Fruit fly (Drosophila melanogaster): ENCODE results near the gene CG12535.

The CG12535 gene

DNA sequence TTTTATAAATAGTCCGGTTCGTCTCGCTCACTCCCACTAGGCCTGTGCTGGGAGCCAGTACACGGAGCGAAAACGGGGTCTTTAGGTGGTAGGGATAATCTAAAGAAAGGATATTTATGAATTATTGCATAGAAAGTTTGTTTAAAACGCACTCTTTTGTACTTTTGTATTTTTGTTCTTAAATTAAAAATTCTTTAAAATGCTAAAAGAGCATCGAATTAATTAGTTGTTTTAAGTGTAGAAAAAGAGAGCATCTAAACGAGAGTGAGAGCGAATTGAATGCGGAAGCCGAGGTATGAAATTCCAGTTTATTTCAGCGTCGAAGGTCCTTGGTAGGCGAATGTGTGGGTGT is 21.2 kb downstream of the CG12535 start:
- no peak for TF ChIP-seq Hr83 (GFP tag; optimal IDR thresholded peaks at IDR 0.05; ENCODE audit: poor library complexity, severe bottlenecking)
- peak; percentile 95 for TF ChIP-seq ey (GFP tag; optimal IDR thresholded peaks at IDR 0.05)
- peak; percentile 94 for TF ChIP-seq h (GFP tag; optimal IDR thresholded peaks at IDR 0.05)
- peak; percentile 86 for TF ChIP-seq HLH106 (tag; optimal IDR thresholded peaks at IDR 0.05)
- TF ChIP-seq br (GFP tag; optimal IDR thresholded peaks at IDR 0.05), result peak; percentile 96
- TF ChIP-seq rgr (GFP tag; optimal IDR thresholded peaks at IDR 0.05), result peak; percentile 94
- TF ChIP-seq Dif (GFP tag; optimal IDR thresholded peaks at IDR 0.05; ENCODE audit: partially characterized antibody), result no peak
- TF ChIP-seq tai (GFP tag; optimal IDR thresholded peaks at IDR 0.05), result peak; percentile 89
- peak; percentile 58 for TF ChIP-seq Rel (GFP tag; optimal IDR thresholded peaks at IDR 0.05)
- TF ChIP-seq Rel (tag; optimal IDR thresholded peaks at IDR 0.05), result peak; percentile 56
- TF ChIP-seq lola (GFP tag; optimal IDR thresholded peaks at IDR 0.05), result no peak
- TF ChIP-seq Jra (GFP tag; optimal IDR thresholded peaks at IDR 0.05), result peak; percentile 92
- TF ChIP-seq Abd-B (GFP tag; optimal IDR thresholded peaks at IDR 0.05), result no peak
- TF ChIP-seq Hnf4 (GFP tag; optimal IDR thresholded peaks at IDR 0.05), result peak; percentile 96
- TF ChIP-seq Sp1 (GFP tag; optimal IDR thresholded peaks at IDR 0.05), result peak; percentile 93
- no peak for TF ChIP-seq Hr78 (GFP tag; optimal IDR thresholded peaks at IDR 0.05)
- peak; percentile 61 for TF ChIP-seq CrebA (GFP tag; optimal IDR thresholded peaks at IDR 0.05; ENCODE audit: borderline replicate concordance)
- TF ChIP-seq CG9705 (GFP tag; optimal IDR thresholded peaks at IDR 0.05), result peak; percentile 50
- TF ChIP-seq sv (GFP tag; optimal IDR thresholded peaks at IDR 0.05), result peak; percentile 66
- TF ChIP-seq dmrt93B (GFP tag; optimal IDR thresholded peaks at IDR 0.05), result peak; percentile 56
- peak; percentile 88 for TF ChIP-seq woc (GFP tag; optimal IDR thresholded peaks at IDR 0.05)
- TF ChIP-seq Mio (GFP tag; optimal IDR thresholded peaks at IDR 0.05), result peak; percentile 50
- peak; percentile 94 for TF ChIP-seq OdsH (GFP tag; optimal IDR thresholded peaks at IDR 0.05)
- TF ChIP-seq foxo (GFP tag; optimal IDR thresholded peaks at IDR 0.05), result peak; percentile 30 to 93
- TF ChIP-seq dl (GFP tag; optimal IDR thresholded peaks at IDR 0.05; ENCODE audit: insufficient read depth in 1 of 2, partially characterized antibody in 2 of 2), result no peak
- TF ChIP-seq CG32264 (GFP tag; optimal IDR thresholded peaks at IDR 0.05), result peak; percentile 81
- TF ChIP-seq jim (GFP tag; optimal IDR thresholded peaks at IDR 0.05), result no peak
- TF ChIP-seq psq (GFP tag; optimal IDR thresholded peaks at IDR 0.05), result peak; percentile 89
- TF ChIP-seq brk (GFP tag; optimal IDR thresholded peaks at IDR 0.05), result peak; percentile 94
- TF ChIP-seq pan (optimal IDR thresholded peaks at IDR 0.05), result no peak
- TF ChIP-seq sage (GFP tag; optimal IDR thresholded peaks at IDR 0.05), result peak; percentile 60
- TF ChIP-seq Myc (optimal IDR thresholded peaks at IDR 0.05), result no peak
- no peak for TF ChIP-seq N (GFP tag; optimal IDR thresholded peaks at IDR 0.05)
- peak; percentile 95 for TF ChIP-seq fru (GFP tag; optimal IDR thresholded peaks at IDR 0.05)
- TF ChIP-seq usp (GFP tag; optimal IDR thresholded peaks at IDR 0.05), result no peak
- no peak for TF ChIP-seq Vsx2 (GFP tag; optimal IDR thresholded peaks at IDR 0.05; ENCODE audit: partially characterized antibody)
- TF ChIP-seq Dfd (GFP tag; optimal IDR thresholded peaks at IDR 0.05), result no peak
- peak; percentile 64 for TF ChIP-seq GATAd (GFP tag; optimal IDR thresholded peaks at IDR 0.05)
- TF ChIP-seq dsf (GFP tag; optimal IDR thresholded peaks at IDR 0.05; ENCODE audit: borderline replicate concordance), result peak; percentile 47

DNA sequence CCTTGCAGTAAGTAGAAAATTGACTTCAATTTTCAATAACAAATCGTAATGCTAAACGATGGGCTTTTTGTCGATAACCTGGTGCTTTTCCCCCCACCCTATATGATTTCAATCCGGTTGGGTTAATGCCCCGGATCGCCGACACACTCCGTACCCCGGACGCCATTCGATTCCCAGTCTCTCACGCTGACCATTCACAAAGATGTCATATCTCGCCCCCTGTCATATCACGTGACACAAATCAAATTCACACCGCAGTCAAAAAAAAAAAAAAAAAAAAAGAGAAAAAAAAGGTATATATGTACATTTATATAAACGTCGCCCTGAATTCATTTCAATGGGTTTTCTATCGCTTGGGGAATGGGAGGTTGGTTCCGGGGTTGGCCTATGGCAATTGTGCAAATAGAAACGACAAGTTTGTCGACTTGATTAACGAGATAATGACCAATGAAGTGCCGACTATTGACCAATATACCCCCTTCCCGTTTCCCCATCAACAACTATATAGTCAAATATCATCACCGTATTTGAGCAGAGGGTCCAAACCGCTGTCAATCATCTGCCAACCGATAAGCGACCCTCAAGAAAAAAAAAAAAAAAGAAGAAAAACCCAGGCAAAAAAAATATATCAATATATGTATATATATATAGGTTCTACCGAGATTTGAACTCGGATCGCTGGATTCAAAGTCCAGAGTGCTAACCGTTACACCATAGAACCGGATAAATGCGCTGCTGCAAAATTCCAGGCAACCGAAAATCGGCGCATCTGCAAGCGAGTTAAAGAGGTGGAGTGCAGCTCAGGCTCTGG is 21.7 kb downstream of the CG12535 start:
- TF ChIP-seq Vsx2 (GFP tag; optimal IDR thresholded peaks at IDR 0.05; ENCODE audit: partially characterized antibody) (no peak), dl (GFP tag; optimal IDR thresholded peaks at IDR 0.05; ENCODE audit: insufficient read depth in 1 of 2, partially characterized antibody in 2 of 2) (no peak), Rel (GFP tag; optimal IDR thresholded peaks at IDR 0.05) (no peak), Rel (tag; optimal IDR thresholded peaks at IDR 0.05) (peak; percentile 21), h (GFP tag; optimal IDR thresholded peaks at IDR 0.05) (no peak), Hnf4 (GFP tag; optimal IDR thresholded peaks at IDR 0.05) (no peak)
